Worm (Caenorhabditis elegans) whole organism, late embryonic: ENCODE measurements around the gene C46C11.4.
A peak's percentile ranks its signal among the peaks of the same experiment; 100 is the strongest.

Experiments used
- C08G9.2 ChIP-seq: sonication (generic microtip); optimal IDR thresholded peaks from 2 replicates; lab custom pipeline; 2016; ENCODE audit warnings: mild to moderate bottlenecking, missing genetic modification characterization, moderate library complexity, missing compliant biosample characterization
- C38D4.7 ChIP-seq: fragments of 200-800 bp; sonication (Bioruptor generic); optimal IDR thresholded peaks from 2 replicates; lab custom pipeline; 2018; ENCODE audit warnings: mild to moderate bottlenecking, missing genetic modification characterization, moderate library complexity, missing compliant biosample characterization
- F13H6.1 ChIP-seq: sonication (generic microtip); optimal IDR thresholded peaks from 2 replicates; lab custom pipeline; 2016; ENCODE audit warnings: missing genetic modification characterization, missing compliant biosample characterization
- K02D7.2 ChIP-seq: sonication (generic microtip); optimal IDR thresholded peaks from 2 replicates; lab custom pipeline; 2017; ENCODE audit warnings: mild to moderate bottlenecking, missing genetic modification characterization, missing compliant biosample characterization
- K09A11.1 ChIP-seq: sonication (generic microtip); optimal IDR thresholded peaks from 2 replicates; lab custom pipeline; 2017; ENCODE audit warnings: antibody characterized with exemption, mild to moderate bottlenecking, missing genetic modification characterization, missing compliant biosample characterization; ENCODE audit not compliant: insufficient read depth
- T23F11.4 ChIP-seq: fragments of 200-800 bp; sonication (Bioruptor generic); optimal IDR thresholded peaks from 2 replicates; lab custom pipeline; 2018; ENCODE audit warnings: mild to moderate bottlenecking, missing genetic modification characterization, missing compliant biosample characterization
- Y22D7AL.16 ChIP-seq: sonication (generic microtip); optimal IDR thresholded peaks from 2 replicates; lab custom pipeline; 2016; ENCODE audit warnings: missing genetic modification characterization, missing compliant biosample characterization
- ahr-1 ChIP-seq: sonication (generic microtip); optimal IDR thresholded peaks from 2 replicates; lab custom pipeline; 2016; ENCODE audit warnings: missing genetic modification characterization, missing compliant biosample characterization
- ama-1 ChIP-seq: fragments of 150-350 bp; optimal IDR thresholded peaks from 2 replicates; lab custom pipeline; 2014
- ceh-14 ChIP-seq: sonication (generic microtip); optimal IDR thresholded peaks from 2 replicates; lab custom pipeline; 2016; ENCODE audit warnings: missing genotype, missing genetic modification characterization, missing compliant biosample characterization
- ceh-18 ChIP-seq: sonication (generic microtip); optimal IDR thresholded peaks from 2 replicates; lab custom pipeline; 2016; ENCODE audit warnings: missing genetic modification characterization, missing compliant biosample characterization
- ceh-22 ChIP-seq: sonication (generic microtip); optimal IDR thresholded peaks from 2 replicates; lab custom pipeline; 2017; ENCODE audit warnings: missing biosample characterization, missing genetic modification characterization
- ceh-30 ChIP-seq: fragments of 150-350 bp; optimal IDR thresholded peaks from 2 replicates; lab custom pipeline; 2014; ENCODE audit warnings: missing biosample characterization, missing genetic modification characterization
- ceh-34 ChIP-seq: sonication (generic microtip); optimal IDR thresholded peaks from 2 replicates; lab custom pipeline; 2016; ENCODE audit warnings: mild to moderate bottlenecking, missing genetic modification characterization, missing compliant biosample characterization
- ceh-45 ChIP-seq: fragments of 200-800 bp; sonication (Bioruptor generic); IDR thresholded peaks from 2 replicates; pipeline ENCODE4 v1.3.6; 2022; ENCODE audit warnings: missing genetic modification reagents, missing genetic modification characterization, missing compliant biosample characterization
- ceh-48 ChIP-seq: sonication (generic microtip); optimal IDR thresholded peaks from 2 replicates; lab custom pipeline; 2016; ENCODE audit warnings: missing genetic modification characterization, inconsistent platforms, missing compliant biosample characterization
- ceh-6 ChIP-seq: fragments of 200-800 bp; sonication (Bioruptor generic); optimal IDR thresholded peaks from 2 replicates; lab custom pipeline; 2018; ENCODE audit warnings: mild to moderate bottlenecking, missing genetic modification characterization, missing compliant biosample characterization
- ceh-9 ChIP-seq: sonication (generic microtip); optimal IDR thresholded peaks from 2 replicates; lab custom pipeline; 2016; ENCODE audit warnings: mild to moderate bottlenecking, missing genetic modification characterization, inconsistent platforms, missing compliant biosample characterization
- che-1 ChIP-seq: sonication (generic microtip); optimal IDR thresholded peaks from 2 replicates; lab custom pipeline; 2016; ENCODE audit warnings: mild to moderate bottlenecking, missing genetic modification characterization, missing compliant biosample characterization
- dmd-4 ChIP-seq: sonication (generic microtip); optimal IDR thresholded peaks from 2 replicates; lab custom pipeline; 2016; ENCODE audit warnings: borderline replicate concordance, missing genetic modification characterization, missing compliant biosample characterization
- dve-1 ChIP-seq: sonication (generic microtip); optimal IDR thresholded peaks from 2 replicates; lab custom pipeline; 2017; ENCODE audit warnings: antibody characterized with exemption, mild to moderate bottlenecking, missing genetic modification characterization, missing compliant biosample characterization
- elt-4 ChIP-seq: sonication (generic microtip); optimal IDR thresholded peaks from 2 replicates; lab custom pipeline; 2016; ENCODE audit warnings: missing genetic modification characterization, missing compliant biosample characterization
- ets-4 ChIP-seq: sonication (generic microtip); optimal IDR thresholded peaks from 2 replicates; lab custom pipeline; 2016; ENCODE audit warnings: missing genetic modification characterization, missing compliant biosample characterization
- eyg-1 ChIP-seq: sonication (generic microtip); optimal IDR thresholded peaks from 2 replicates; lab custom pipeline; 2016; ENCODE audit warnings: missing genotype, missing genetic modification characterization, missing compliant biosample characterization
- fax-1 ChIP-seq: sonication (generic microtip); optimal IDR thresholded peaks from 2 replicates; lab custom pipeline; 2016; ENCODE audit warnings: missing genotype, missing genetic modification characterization, missing compliant biosample characterization
- fkh-6 ChIP-seq: sonication (generic microtip); optimal IDR thresholded peaks from 2 replicates; lab custom pipeline; 2016; ENCODE audit warnings: missing genetic modification characterization, missing compliant biosample characterization
- gmeb-2 ChIP-seq: sonication (generic microtip); optimal IDR thresholded peaks from 2 replicates; lab custom pipeline; 2016; ENCODE audit warnings: missing genetic modification characterization, inconsistent platforms, missing compliant biosample characterization
- hlh-13 ChIP-seq: fragments of 200-800 bp; sonication (Bioruptor generic); optimal IDR thresholded peaks from 2 replicates; lab custom pipeline; 2018; ENCODE audit warnings: mild to moderate bottlenecking, missing genetic modification characterization, missing compliant biosample characterization
- hlh-15 ChIP-seq: sonication (generic microtip); optimal IDR thresholded peaks from 2 replicates; lab custom pipeline; 2016; ENCODE audit warnings: missing genetic modification characterization, missing compliant biosample characterization
- lim-6 ChIP-seq: sonication (generic microtip); optimal IDR thresholded peaks from 2 replicates; lab custom pipeline; 2016; ENCODE audit warnings: missing genetic modification characterization, missing compliant biosample characterization
- lin-11 ChIP-seq: fragments of 200-800 bp; sonication (Bioruptor generic); optimal IDR thresholded peaks from 2 replicates; lab custom pipeline; 2018; ENCODE audit warnings: mild to moderate bottlenecking, missing genetic modification characterization, missing compliant biosample characterization
- madf-2 ChIP-seq: sonication (generic microtip); optimal IDR thresholded peaks from 2 replicates; lab custom pipeline; 2017; ENCODE audit warnings: missing genetic modification characterization, missing compliant biosample characterization
- mec-3 ChIP-seq: sonication (generic microtip); optimal IDR thresholded peaks from 2 replicates; lab custom pipeline; 2016; ENCODE audit warnings: borderline replicate concordance, missing genetic modification characterization, missing compliant biosample characterization
- nfya-1 ChIP-seq: sonication (generic microtip); optimal IDR thresholded peaks from 2 replicates; lab custom pipeline; 2017; ENCODE audit warnings: missing genetic modification characterization, mild to moderate bottlenecking, missing compliant biosample characterization, antibody characterized with exemption, moderate library complexity
- nhr-11 ChIP-seq: fragments of 150-350 bp; optimal IDR thresholded peaks from 2 replicates; lab custom pipeline; 2014; ENCODE audit warnings: missing biosample characterization, missing genetic modification characterization
- nhr-232 ChIP-seq: sonication (generic microtip); optimal IDR thresholded peaks from 2 replicates; lab custom pipeline; 2016; ENCODE audit warnings: missing genetic modification characterization, missing compliant biosample characterization
- npax-4 ChIP-seq: sonication (generic microtip); optimal IDR thresholded peaks from 2 replicates; lab custom pipeline; 2016; ENCODE audit warnings: missing genetic modification characterization, missing compliant biosample characterization
- pag-3 ChIP-seq: sonication (generic microtip); optimal IDR thresholded peaks from 2 replicates; lab custom pipeline; 2016; ENCODE audit warnings: missing compliant biosample characterization, missing genetic modification characterization, borderline replicate concordance
- pat-9 ChIP-seq: fragments of 200-800 bp; sonication (Bioruptor generic); optimal IDR thresholded peaks from 2 replicates; lab custom pipeline; 2018; ENCODE audit warnings: mild to moderate bottlenecking, missing genetic modification characterization, moderate library complexity, missing compliant biosample characterization
- pax-1 ChIP-seq: fragments of 150-350 bp; optimal IDR thresholded peaks from 2 replicates; lab custom pipeline; 2014; ENCODE audit warnings: missing biosample characterization, missing genetic modification characterization
- pha-2 ChIP-seq: sonication (generic microtip); optimal IDR thresholded peaks from 2 replicates; lab custom pipeline; 2017; ENCODE audit warnings: mild to moderate bottlenecking, missing genetic modification characterization, missing compliant biosample characterization
- pha-4 ChIP-seq: fragments of 150-350 bp; optimal IDR thresholded peaks from 2 replicates; lab custom pipeline; 2018; ENCODE audit warnings: missing biosample characterization, missing genetic modification reagents, missing genetic modification characterization
- pqm-1 ChIP-seq: sonication (generic microtip); optimal IDR thresholded peaks from 2 replicates; lab custom pipeline; 2016; ENCODE audit warnings: missing genetic modification characterization, missing compliant biosample characterization
- pros-1 ChIP-seq: fragments of 150-350 bp; optimal IDR thresholded peaks from 2 replicates; lab custom pipeline; 2014; ENCODE audit warnings: missing biosample characterization, missing genetic modification reagents, missing genetic modification characterization
- ref-2 ChIP-seq: sonication (generic microtip); optimal IDR thresholded peaks from 2 replicates; lab custom pipeline; 2016; ENCODE audit warnings: missing genetic modification characterization, missing compliant biosample characterization
- sox-2 ChIP-seq: fragments of 200-800 bp; sonication (Bioruptor generic); IDR thresholded peaks from 2 replicates; pipeline ENCODE4 v1.3.6; 2022; ENCODE audit warnings: missing genetic modification reagents, missing genetic modification characterization, missing compliant biosample characterization
- syd-9 ChIP-seq: sonication (generic microtip); optimal IDR thresholded peaks from 2 replicates; lab custom pipeline; 2016; ENCODE audit warnings: mild to moderate bottlenecking, missing genetic modification characterization, moderate library complexity, missing compliant biosample characterization
- ttx-3 ChIP-seq: sonication (generic microtip); optimal IDR thresholded peaks from 2 replicates; lab custom pipeline; 2016; ENCODE audit warnings: missing genetic modification reagents, missing genetic modification characterization, missing compliant biosample characterization
- unc-3 ChIP-seq, 2 experiments: fragments of 200-800 bp in 1 of 2; sonication (Bioruptor generic) in 1 of 2; sonication (generic microtip) in 1 of 2; conservative IDR thresholded peaks in 1 of 2; optimal IDR thresholded peaks in 1 of 2; 2 replicates each; pipeline versions ENCODE4 v1.3.6 to Lab custom; 2016 to 2022; ENCODE audit warnings: missing compliant biosample characterization in 2 of 2, missing genetic modification characterization in 2 of 2, missing genetic modification reagents in 1 of 2
- unc-42 ChIP-seq: sonication (generic microtip); optimal IDR thresholded peaks from 2 replicates; lab custom pipeline; 2016; ENCODE audit warnings: missing genotype, missing genetic modification characterization, missing compliant biosample characterization
- unc-55 ChIP-seq: sonication (generic microtip); optimal IDR thresholded peaks from 2 replicates; lab custom pipeline; 2017; ENCODE audit warnings: missing biosample characterization, missing genetic modification reagents, missing genetic modification characterization
- zip-5 ChIP-seq: sonication (generic microtip); optimal IDR thresholded peaks from 2 replicates; lab custom pipeline; 2016; ENCODE audit warnings: missing genetic modification characterization, missing compliant biosample characterization
- ztf-16 ChIP-seq: sonication (generic microtip); optimal IDR thresholded peaks from 2 replicates; lab custom pipeline; 2017; ENCODE audit warnings: missing genetic modification characterization, missing compliant biosample characterization

C46C11.4 gene

DNA sequence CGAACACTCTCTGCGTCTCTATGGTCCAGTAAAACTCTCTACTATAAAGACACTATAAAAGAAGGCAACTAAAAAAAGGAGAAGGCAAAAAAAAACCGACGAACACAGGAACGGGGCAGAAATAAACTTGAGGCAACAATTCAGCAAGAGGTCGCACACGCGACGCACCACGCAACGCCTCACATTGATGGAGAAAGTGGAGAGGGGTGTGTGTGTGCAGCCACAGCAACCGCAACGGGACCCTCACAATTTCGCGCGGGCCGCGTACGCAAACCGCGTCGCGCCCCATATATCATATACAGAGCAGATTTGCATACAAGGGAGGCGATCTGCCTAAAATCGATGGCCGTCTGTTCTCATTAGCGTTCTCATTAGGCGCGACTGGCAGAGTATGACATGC, 30.2 kb downstream of the C46C11.4 start:
- TF ChIP-seq fax-1 (peak; percentile 18), ceh-45 (GFP tag; lab: Robert Waterston, UW) (no peak), nhr-11 (no peak), pag-3 (tag; lab: Kevin White, UChicago) (no peak), ceh-6 (GFP tag; lab: Kevin White, UChicago) (no peak), lim-6 (tag; lab: Kevin White, UChicago) (no peak), ref-2 (tag; lab: Kevin White, UChicago) (peak; percentile 49), ceh-22 (tag; lab: Kevin White, UChicago) (no peak), dmd-4 (tag; lab: Kevin White, UChicago) (no peak), ama-1 (lab: Kevin White, UChicago) (no peak), ceh-9 (no peak), hlh-15 (tag; lab: Kevin White, UChicago) (no peak), ttx-3 (tag; lab: Kevin White, UChicago) (peak; percentile 55), sox-2 (GFP tag; lab: Robert Waterston, UW) (no peak), pha-4 (tag; lab: Kevin White, UChicago) (no peak), ceh-34 (peak; percentile 81), ahr-1 (tag; lab: Kevin White, UChicago) (no peak), eyg-1 (peak; percentile 38), npax-4 (tag; lab: Kevin White, UChicago) (no peak), K09A11.1 (no peak), ceh-30 (tag; lab: Kevin White, UChicago) (no peak), ceh-14 (peak; percentile 38), zip-5 (tag; lab: Kevin White, UChicago) (no peak), lin-11 (no peak), che-1 (peak; percentile 32), unc-3 (GFP tag; conservative IDR thresholded peaks at IDR 0.05; lab: Robert Waterston, UW) (no peak), unc-3 (tag; optimal IDR thresholded peaks at IDR 0.05; lab: Kevin White, UChicago) (peak; percentile 9), pax-1 (tag; lab: Kevin White, UChicago) (no peak), pqm-1 (no peak), elt-4 (tag; lab: Kevin White, UChicago) (no peak), fkh-6 (tag; lab: Kevin White, UChicago) (peak; percentile 7), ztf-16 (tag; lab: Kevin White, UChicago) (no peak), unc-42 (tag; lab: Kevin White, UChicago) (peak; percentile 53), C38D4.7 (GFP tag; lab: Kevin White, UChicago) (no peak), hlh-13 (GFP tag; lab: Kevin White, UChicago) (no peak), pros-1 (no peak), F13H6.1 (no peak), mec-3 (tag; lab: Kevin White, UChicago) (no peak), nfya-1 (tag; lab: Kevin White, UChicago) (no peak), K02D7.2 (no peak), nhr-232 (tag; lab: Kevin White, UChicago) (peak; percentile 2), pat-9 (tag; lab: Kevin White, UChicago) (no peak), ets-4 (no peak), ceh-18 (tag; lab: Kevin White, UChicago) (peak; percentile 22), gmeb-2 (tag; lab: Kevin White, UChicago) (no peak), C08G9.2 (tag; lab: Kevin White, UChicago) (peak; percentile 38), dve-1 (tag; lab: Kevin White, UChicago) (no peak), unc-55 (peak; percentile 54), Y22D7AL.16 (no peak), madf-2 (tag; lab: Kevin White, UChicago) (no peak), pha-2 (tag; lab: Kevin White, UChicago) (no peak), T23F11.4 (GFP tag; lab: Kevin White, UChicago) (peak; percentile 41), ceh-48 (tag; lab: Kevin White, UChicago) (peak; percentile 63), syd-9 (tag; lab: Kevin White, UChicago) (no peak)
